Fruit fly (Drosophila melanogaster): ENCODE data around the gene B-H2.
A peak's percentile ranks its signal among the peaks of the same experiment; 100 is the strongest.

The B-H2 gene

dm6 chrX:17297924-17298591 lies 16.3 kb upstream of the B-H2 start (continued):
- TF ChIP-seq CG13287 (GFP tag; IDR thresholded peaks at IDR 0.05; ENCODE audit: partially characterized antibody) = no peak
- TF ChIP-seq gce (GFP tag; IDR thresholded peaks at IDR 0.05) = 0 out of 3 replicates have a peak, but pooled peaks have one; percentile 31
- no peak for TF ChIP-seq CG12299 (tag; optimal IDR thresholded peaks at IDR 0.05)
- TF ChIP-seq Drgx (GFP tag; IDR thresholded peaks at IDR 0.05) = peak; percentile 72
- TF ChIP-seq CG9797 (GFP tag; optimal IDR thresholded peaks at IDR 0.05) = no peak
- TF ChIP-seq Myb (GFP tag; optimal IDR thresholded peaks at IDR 0.05) = no peak
- TF ChIP-seq cwo (GFP tag; optimal IDR thresholded peaks at IDR 0.05) = no peak
- no peak for TF ChIP-seq CG4820 (GFP tag; optimal IDR thresholded peaks at IDR 0.05)
- no peak for TF ChIP-seq CG13296 (GFP tag; optimal IDR thresholded peaks at IDR 0.05)
- TF ChIP-seq ttk (GFP tag; IDR thresholded peaks at IDR 0.05) = no peak
- TF ChIP-seq CG13624 (GFP tag; optimal IDR thresholded peaks at IDR 0.05) = no peak
- TF ChIP-seq CG17829 (tag; optimal IDR thresholded peaks at IDR 0.05) = peak; percentile 17
- TF ChIP-seq Taf1 (GFP tag; IDR thresholded peaks at IDR 0.05) = no peak
- no peak for TF ChIP-seq CG3838 (GFP tag; optimal IDR thresholded peaks at IDR 0.05)
- no peak for TF ChIP-seq Lpt (GFP tag; optimal IDR thresholded peaks at IDR 0.05)
- TF ChIP-seq Chrac-16 (GFP tag; optimal IDR thresholded peaks at IDR 0.05) = no peak
- TF ChIP-seq ham (GFP tag; IDR thresholded peaks at IDR 0.05) = no peak
- TF ChIP-seq CG2116 (GFP tag; optimal IDR thresholded peaks at IDR 0.05) = no peak
- TF ChIP-seq Fer2 (tag; optimal IDR thresholded peaks at IDR 0.05) = no peak
- no peak for TF ChIP-seq CG8290 (GFP tag; optimal IDR thresholded peaks at IDR 0.05)
- peak in 1 of 2 experiments; percentile 44 for TF ChIP-seq CG8290 (tag; optimal IDR thresholded peaks at IDR 0.05)
- TF ChIP-seq seq (GFP tag; IDR thresholded peaks at IDR 0.05) = no peak
- no peak for TF ChIP-seq CG33213 (GFP tag; optimal IDR thresholded peaks at IDR 0.05)
- TF ChIP-seq grau (tag; optimal IDR thresholded peaks at IDR 0.05) = peak; percentile 19
- no peak for TF ChIP-seq usp (GFP tag; optimal IDR thresholded peaks at IDR 0.05)
- TF ChIP-seq lola (GFP tag; optimal IDR thresholded peaks at IDR 0.05) = no peak
- no peak for TF ChIP-seq CG10462 (GFP tag; optimal IDR thresholded peaks at IDR 0.05)
- peak; percentile 20 for TF ChIP-seq tio (GFP tag; optimal IDR thresholded peaks at IDR 0.05)
- peak; percentile 49 for TF ChIP-seq unpg (GFP tag; optimal IDR thresholded peaks at IDR 0.05)
- no peak for TF ChIP-seq Side (GFP tag; optimal IDR thresholded peaks at IDR 0.05)
- no peak for TF ChIP-seq CG7786 (GFP tag; optimal IDR thresholded peaks at IDR 0.05)
- peak; percentile 45 for TF ChIP-seq CG17359 (tag; optimal IDR thresholded peaks at IDR 0.05)
- TF ChIP-seq CG9437 (GFP tag; optimal IDR thresholded peaks at IDR 0.05) = no peak
- TF ChIP-seq CG7839 (tag; optimal IDR thresholded peaks at IDR 0.05) = peak; percentile 14
- no peak for TF ChIP-seq Meics (GFP tag; optimal IDR thresholded peaks at IDR 0.05)
- TF ChIP-seq vvl (GFP tag; IDR thresholded peaks at IDR 0.05) = peak; percentile 28; the same call in 1 of the 2 replicates
- TF ChIP-seq CG6272 (GFP tag; IDR thresholded peaks at IDR 0.05) = no peak
- TF ChIP-seq CG7987 (GFP tag; optimal IDR thresholded peaks at IDR 0.05) = no peak
- no peak for TF ChIP-seq ftz-f1 (GFP tag; optimal IDR thresholded peaks at IDR 0.05)
- no peak for TF ChIP-seq hb (GFP tag; IDR thresholded peaks at IDR 0.05; ENCODE audit: partially characterized antibody)
- no peak for TF ChIP-seq Hr3 (GFP tag; optimal IDR thresholded peaks at IDR 0.05)
- no peak for TF ChIP-seq ac (GFP tag; optimal IDR thresholded peaks at IDR 0.05)
- no peak for TF ChIP-seq CG6175 (GFP tag; IDR thresholded peaks at IDR 0.05)
- no peak for TF ChIP-seq eyg (GFP tag; optimal IDR thresholded peaks at IDR 0.05)
- no peak for TF ChIP-seq Awh (GFP tag; IDR thresholded peaks at IDR 0.05)
- no peak for TF ChIP-seq CG9876 (GFP tag; optimal IDR thresholded peaks at IDR 0.05)
- TF ChIP-seq Med (GFP tag) = peak; percentile 72
- no peak for TF ChIP-seq Bteb2 (GFP tag; optimal IDR thresholded peaks at IDR 0.05)
- TF ChIP-seq tna (GFP tag; IDR thresholded peaks at IDR 0.05; ENCODE audit: partially characterized antibody) = no peak
- TF ChIP-seq CG7963 (GFP tag; IDR thresholded peaks at IDR 0.05; ENCODE audit: partially characterized antibody) = no peak
- peak; percentile 9 for TF ChIP-seq ewg (GFP tag; optimal IDR thresholded peaks at IDR 0.05)

Measured in whole organism, embryonic.